Fruit fly (Drosophila melanogaster): ENCODE measurements around the gene fred.

Gene fred

dm6 chr2L:4021608-4022342, 30.3 kb upstream of the fred start:
- TF ChIP-seq insv (optimal IDR thresholded peaks at IDR 0.05): no peak
- TF ChIP-seq Sin3A (optimal IDR thresholded peaks at IDR 0.05): no peak
- no peak for TF ChIP-seq Myc (optimal IDR thresholded peaks at IDR 0.05)
- no peak for TF ChIP-seq psq (optimal IDR thresholded peaks at IDR 0.05)
- TF ChIP-seq h (optimal IDR thresholded peaks at IDR 0.05): no peak
- no peak for TF ChIP-seq ttk (optimal IDR thresholded peaks at IDR 0.05)

DNA sequence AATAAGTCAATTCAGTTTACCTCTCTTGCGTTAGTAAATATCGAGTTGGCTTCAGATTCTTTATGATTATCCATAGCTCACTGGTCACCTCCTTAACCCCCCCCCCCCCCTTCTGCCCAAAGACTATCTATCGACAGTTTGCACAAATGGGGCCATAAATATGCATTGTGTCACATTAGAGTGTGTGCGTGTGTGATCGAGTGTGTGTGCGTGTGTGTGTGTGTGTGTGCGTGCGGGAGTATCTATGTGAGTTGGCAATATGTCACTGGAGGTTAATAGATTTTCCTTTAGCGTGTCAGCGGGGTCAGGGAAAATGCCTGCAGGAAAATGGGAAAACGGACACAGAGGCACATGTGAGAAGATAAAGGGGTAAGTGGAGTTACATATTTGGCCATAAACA, 28.7 kb upstream of the fred start:
- no peak for TF ChIP-seq Myc (optimal IDR thresholded peaks at IDR 0.05)
- TF ChIP-seq h (optimal IDR thresholded peaks at IDR 0.05): no peak
- no peak for TF ChIP-seq psq (optimal IDR thresholded peaks at IDR 0.05)
- no peak for TF ChIP-seq Sin3A (optimal IDR thresholded peaks at IDR 0.05)
- no peak for TF ChIP-seq ttk (optimal IDR thresholded peaks at IDR 0.05)

DNA sequence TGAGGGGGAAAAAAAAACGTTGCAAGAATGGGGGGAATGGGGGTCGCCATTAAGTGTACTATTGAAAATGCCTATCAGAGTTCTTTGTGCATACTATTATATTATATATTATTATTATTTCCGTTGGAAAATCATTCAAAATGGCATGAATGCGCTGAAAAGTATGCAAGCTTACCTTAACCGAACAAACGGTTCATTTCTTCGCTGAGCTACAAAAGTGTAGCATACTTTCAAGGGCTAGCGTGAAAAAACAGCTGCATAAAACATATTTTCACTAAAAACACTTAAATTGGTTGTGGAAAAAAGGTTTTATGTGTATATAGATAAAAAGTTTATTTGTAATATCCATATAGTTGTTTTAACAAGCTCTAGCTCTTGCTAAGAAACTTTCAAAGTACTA, 28.3 kb upstream of the fred start:
- no peak for TF ChIP-seq ttk (optimal IDR thresholded peaks at IDR 0.05)
- TF ChIP-seq psq (optimal IDR thresholded peaks at IDR 0.05): no peak
- no peak for TF ChIP-seq h (optimal IDR thresholded peaks at IDR 0.05)
- TF ChIP-seq Sin3A (optimal IDR thresholded peaks at IDR 0.05): no peak
- no peak for TF ChIP-seq Myc (optimal IDR thresholded peaks at IDR 0.05)
- no peak for TF ChIP-seq insv (optimal IDR thresholded peaks at IDR 0.05)

DNA sequence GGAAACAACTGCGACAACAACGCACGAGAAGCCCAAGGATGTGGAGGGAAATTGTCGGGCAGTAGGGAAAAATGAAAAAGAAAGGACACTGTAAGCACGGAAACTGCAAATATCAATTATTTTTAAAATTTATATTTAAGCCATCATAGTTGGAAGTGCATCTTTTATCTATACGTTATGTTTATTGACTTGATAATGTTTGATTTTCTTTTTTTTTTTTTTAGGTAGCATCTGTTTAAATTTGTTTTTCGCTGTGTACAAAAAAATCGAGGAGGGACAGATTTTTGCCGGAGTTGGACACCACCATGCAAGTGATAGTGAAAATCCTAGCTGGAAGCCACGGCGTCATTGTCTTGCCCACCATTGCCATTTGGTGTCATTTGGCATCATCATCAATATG, 27.7 kb upstream of the fred start:
- TF ChIP-seq Sin3A (optimal IDR thresholded peaks at IDR 0.05): no peak
- no peak for TF ChIP-seq Myc (optimal IDR thresholded peaks at IDR 0.05)
- TF ChIP-seq psq (optimal IDR thresholded peaks at IDR 0.05): no peak
- no peak for TF ChIP-seq insv (optimal IDR thresholded peaks at IDR 0.05)
- no peak for TF ChIP-seq ttk (optimal IDR thresholded peaks at IDR 0.05)
- TF ChIP-seq h (optimal IDR thresholded peaks at IDR 0.05): no peak

dm6 chr2L:4012089-4012488, 20.6 kb upstream of the fred start:
- TF ChIP-seq insv (optimal IDR thresholded peaks at IDR 0.05) (no peak), Sin3A (optimal IDR thresholded peaks at IDR 0.05) (no peak), h (optimal IDR thresholded peaks at IDR 0.05) (no peak), ttk (optimal IDR thresholded peaks at IDR 0.05) (no peak), psq (optimal IDR thresholded peaks at IDR 0.05) (no peak), Myc (optimal IDR thresholded peaks at IDR 0.05) (no peak)

DNA sequence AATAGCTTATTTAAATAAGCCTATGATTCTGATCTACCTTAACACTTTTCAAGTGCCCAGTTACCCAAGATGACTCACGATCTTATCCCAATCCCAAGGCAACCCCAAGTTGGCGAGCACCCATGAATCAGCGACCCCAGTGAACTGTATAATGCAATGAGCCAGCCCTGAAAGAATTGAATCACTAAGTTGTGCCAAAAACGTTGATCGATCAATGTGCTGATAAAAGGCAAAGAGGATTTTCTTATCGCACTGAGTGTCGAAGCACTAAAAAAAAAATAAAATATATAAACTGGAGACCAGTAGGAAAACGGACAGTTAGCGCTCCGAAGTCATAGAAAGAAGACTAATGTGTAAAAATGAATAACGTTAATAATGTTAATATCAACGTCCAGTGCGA, 16.8 kb upstream of the fred start, which contains the start of gene CG43774:
Gene CG43774 (plus strand): TSS at position 301 of the 400 bp plus-strand sequence.
- no peak for TF ChIP-seq ttk (optimal IDR thresholded peaks at IDR 0.05)
- TF ChIP-seq psq (optimal IDR thresholded peaks at IDR 0.05): no peak
- no peak for TF ChIP-seq Sin3A (optimal IDR thresholded peaks at IDR 0.05)
- TF ChIP-seq Myc (optimal IDR thresholded peaks at IDR 0.05): no peak
- TF ChIP-seq insv (optimal IDR thresholded peaks at IDR 0.05): no peak
- no peak for TF ChIP-seq h (optimal IDR thresholded peaks at IDR 0.05)

dm6 chr2L:4007390-4007789, 15.9 kb upstream of the fred start, which contains the start of gene CG43773:
Gene CG43773 (plus strand): TSS chr2L:4007690.
- no peak for TF ChIP-seq h (optimal IDR thresholded peaks at IDR 0.05)
- TF ChIP-seq psq (optimal IDR thresholded peaks at IDR 0.05): no peak
- no peak for TF ChIP-seq ttk (optimal IDR thresholded peaks at IDR 0.05)
- TF ChIP-seq insv (optimal IDR thresholded peaks at IDR 0.05): no peak
- TF ChIP-seq Myc (optimal IDR thresholded peaks at IDR 0.05): no peak
- TF ChIP-seq Sin3A (optimal IDR thresholded peaks at IDR 0.05): no peak

DNA sequence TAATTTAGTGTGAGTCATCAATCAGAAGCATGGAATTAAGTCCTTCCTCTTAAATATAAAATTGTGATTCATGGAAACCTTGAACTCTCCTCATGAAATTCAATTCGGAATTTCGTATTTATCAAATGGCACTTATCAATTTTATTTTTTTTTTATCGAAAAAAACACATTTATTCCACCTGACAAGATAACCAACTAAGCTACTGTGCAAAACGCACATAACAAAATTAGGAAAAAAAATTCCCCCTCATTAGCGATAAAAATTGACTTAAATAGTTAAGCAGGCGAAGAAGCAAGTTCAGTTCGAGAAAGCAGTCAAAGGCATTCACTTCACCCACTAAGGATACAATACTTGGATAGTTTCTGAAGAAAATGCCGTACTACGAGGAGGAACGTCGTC, 14.2 kb upstream of the fred start, which contains the start of gene CG15423:
Gene CG15423 (plus strand): TSS at position 301 of the 400 bp plus-strand sequence.
- TF ChIP-seq ttk (optimal IDR thresholded peaks at IDR 0.05) (no peak), psq (optimal IDR thresholded peaks at IDR 0.05) (no peak), Sin3A (optimal IDR thresholded peaks at IDR 0.05) (no peak), Myc (optimal IDR thresholded peaks at IDR 0.05) (no peak), h (optimal IDR thresholded peaks at IDR 0.05) (no peak), insv (optimal IDR thresholded peaks at IDR 0.05) (no peak)

DNA sequence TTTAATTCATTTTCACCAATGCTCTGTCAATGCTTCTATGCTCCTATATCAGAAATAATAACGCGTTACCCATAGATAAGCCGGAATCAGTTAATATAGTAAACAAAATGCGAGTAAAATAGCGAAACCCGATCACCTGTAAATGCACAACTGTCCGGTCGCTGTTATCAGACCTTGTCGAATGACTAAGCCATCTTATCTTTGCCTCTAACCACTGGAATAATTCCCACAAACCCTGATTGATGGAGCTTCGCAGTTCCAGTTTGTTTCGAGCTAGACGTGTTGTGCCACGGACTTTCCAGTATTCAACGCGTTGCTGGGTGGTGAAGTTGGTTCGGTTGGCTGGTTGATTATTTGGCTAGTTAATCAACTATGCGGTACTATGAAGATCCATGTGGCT, 13.2 kb upstream of the fred start, which contains the start of gene CG15422:
Gene CG15422 (plus strand): TSS at position 301 of the 400 bp plus-strand sequence.
- TF ChIP-seq Myc (optimal IDR thresholded peaks at IDR 0.05): no peak
- no peak for TF ChIP-seq psq (optimal IDR thresholded peaks at IDR 0.05)
- no peak for TF ChIP-seq insv (optimal IDR thresholded peaks at IDR 0.05)
- no peak for TF ChIP-seq Sin3A (optimal IDR thresholded peaks at IDR 0.05)

DNA sequence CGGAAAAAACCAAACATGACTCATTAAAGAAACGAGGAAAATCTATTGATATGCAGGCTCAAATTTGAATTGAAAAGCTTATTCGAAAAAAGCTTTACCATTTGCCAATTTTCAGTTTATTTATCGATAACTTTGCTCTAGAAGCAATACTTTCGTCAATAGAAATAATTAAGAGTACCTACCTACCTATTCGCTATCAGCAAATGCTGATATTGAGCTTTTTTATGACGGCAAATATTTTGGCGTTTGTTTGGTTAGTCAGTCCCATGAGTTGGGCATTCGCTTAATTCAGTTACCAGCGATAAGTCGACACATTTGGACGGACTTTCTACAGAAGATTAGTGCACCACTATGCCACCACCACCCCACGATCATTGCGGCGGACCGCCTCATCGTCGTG, 12.3 kb upstream of the fred start, which contains the start of gene CG34176:
Gene CG34176 (plus strand): TSS at position 301 of the 400 bp plus-strand sequence.
- TF ChIP-seq ttk (optimal IDR thresholded peaks at IDR 0.05) (no peak), h (optimal IDR thresholded peaks at IDR 0.05) (no peak), Myc (optimal IDR thresholded peaks at IDR 0.05) (no peak), insv (optimal IDR thresholded peaks at IDR 0.05) (no peak), Sin3A (optimal IDR thresholded peaks at IDR 0.05) (no peak), psq (optimal IDR thresholded peaks at IDR 0.05) (no peak)

DNA sequence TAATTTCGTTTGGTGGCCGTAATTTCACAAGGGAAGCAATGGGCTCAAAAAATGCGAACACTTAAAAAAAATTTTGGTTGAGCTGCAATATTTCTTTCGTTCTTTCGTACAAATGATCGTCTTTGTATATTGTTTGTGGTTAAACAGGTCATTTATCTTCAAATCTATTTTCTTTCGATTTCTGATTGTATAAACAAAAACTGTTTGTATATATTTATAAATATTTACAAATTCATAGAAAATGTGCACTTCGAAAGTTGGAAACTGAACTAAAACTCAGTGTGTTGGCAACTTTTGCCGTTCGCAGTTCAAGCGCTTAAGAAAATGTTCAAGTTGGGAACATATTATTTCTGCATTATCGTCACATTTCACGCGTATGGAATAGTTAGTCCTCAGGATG, 8.2 kb upstream of the fred start, which contains the start of gene CG43797:
Gene CG43797 (plus strand): TSS at position 301 of the 400 bp plus-strand sequence.
- TF ChIP-seq Sin3A (optimal IDR thresholded peaks at IDR 0.05): no peak
- TF ChIP-seq psq (optimal IDR thresholded peaks at IDR 0.05): no peak
- TF ChIP-seq Myc (optimal IDR thresholded peaks at IDR 0.05): no peak

DNA sequence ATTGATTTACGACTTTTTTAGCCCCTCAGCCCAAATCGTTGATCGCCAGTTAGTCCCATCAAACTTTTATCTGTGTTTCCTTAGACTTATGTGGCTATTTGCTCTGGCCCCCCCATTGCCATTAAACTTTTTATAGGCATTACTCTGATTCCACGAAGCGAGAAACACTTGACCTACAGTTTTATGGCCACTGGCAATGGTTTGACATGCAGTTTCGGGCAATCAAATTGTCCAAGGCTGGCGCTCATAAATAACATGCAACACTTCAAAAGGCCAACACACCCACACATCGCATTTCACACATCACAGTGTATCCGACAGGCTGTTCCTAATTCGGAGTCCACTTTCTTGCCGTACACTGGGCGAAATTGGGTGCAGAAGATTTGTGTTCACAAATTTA, 23.2 kb downstream of the fred start:
- TF ChIP-seq Sin3A (optimal IDR thresholded peaks at IDR 0.05): no peak
- no peak for TF ChIP-seq h (optimal IDR thresholded peaks at IDR 0.05)
- TF ChIP-seq ttk (optimal IDR thresholded peaks at IDR 0.05): no peak
- no peak for TF ChIP-seq insv (optimal IDR thresholded peaks at IDR 0.05)
- TF ChIP-seq Myc (optimal IDR thresholded peaks at IDR 0.05): no peak
- no peak for TF ChIP-seq psq (optimal IDR thresholded peaks at IDR 0.05)

- no peak for TF ChIP-seq insv (optimal IDR thresholded peaks at IDR 0.05)
- TF ChIP-seq psq (optimal IDR thresholded peaks at IDR 0.05): no peak
- TF ChIP-seq Sin3A (optimal IDR thresholded peaks at IDR 0.05): no peak
- no peak for TF ChIP-seq ttk (optimal IDR thresholded peaks at IDR 0.05)
- TF ChIP-seq h (optimal IDR thresholded peaks at IDR 0.05): no peak
- no peak for TF ChIP-seq Myc (optimal IDR thresholded peaks at IDR 0.05)
Measured at dm6 chr2L:3942094-3942493, 49.4 kb downstream of the fred start.

Data from Kc167 (cell line).